Fruit fly (Drosophila melanogaster) whole organism, embryonic: ENCODE measurements around the gene cpb.

Experiments
- Asciz ChIP-seq: fragments of 200-800 bp; sonication (Bioruptor generic); optimal IDR thresholded peaks from 2 replicates; lab custom pipeline; 2017; ENCODE audit warnings: missing biosample characterization, mild to moderate bottlenecking, missing genetic modification characterization, missing genetic modification reagents
- Blimp-1 ChIP-seq: fragments of 200-800 bp; sonication (Bioruptor generic); optimal IDR thresholded peaks from 3 replicates; lab custom pipeline; 2018; ENCODE audit warnings: missing biosample characterization, missing genetic modification characterization, mild to moderate bottlenecking, moderate library complexity, missing genetic modification reagents
- CG11696 ChIP-seq: fragments of 200-800 bp; sonication (Bioruptor generic); IDR thresholded peaks from 2 replicates; pipeline ENCODE4 v1.3.6; 2022; ENCODE audit warnings: missing biosample characterization, missing genetic modification characterization
- CG12391 ChIP-seq: fragments of 200-800 bp; sonication (Bioruptor generic); optimal IDR thresholded peaks from 3 replicates; lab custom pipeline; 2018; ENCODE audit warnings: missing biosample characterization, mild to moderate bottlenecking, missing genetic modification characterization, moderate library complexity
- CG13296 ChIP-seq: fragments of 200-800 bp; sonication (Bioruptor generic); optimal IDR thresholded peaks from 3 replicates; lab custom pipeline; 2018; ENCODE audit warnings: missing biosample characterization, mild to moderate bottlenecking, missing genetic modification characterization
- CG14014 ChIP-seq: fragments of 200-800 bp; sonication (Bioruptor generic); IDR thresholded peaks from 2 replicates; pipeline ENCODE4 v1.3.6; 2022; ENCODE audit warnings: missing biosample characterization, missing genetic modification characterization
- CG14050 ChIP-seq: fragments of 200-800 bp; sonication (Bioruptor generic); IDR thresholded peaks from 3 replicates; pipeline ENCODE4 v1.3.6; 2022; ENCODE audit warnings: missing biosample characterization, missing genetic modification characterization
- CG14860 ChIP-seq: fragments of 200-800 bp; sonication (Bioruptor generic); IDR thresholded peaks from 3 replicates; pipeline ENCODE4 v1.3.6; 2022; ENCODE audit warnings: missing biosample characterization, missing genetic modification characterization; ENCODE audit not compliant: partially characterized antibody
- CG1603 ChIP-seq: fragments of 200-800 bp; sonication (Bioruptor generic); optimal IDR thresholded peaks from 2 replicates; lab custom pipeline; 2019; ENCODE audit warnings: missing biosample characterization, mild to moderate bottlenecking, missing genetic modification characterization, moderate library complexity
- CG17359 ChIP-seq: fragments of 200-800 bp; sonication (Bioruptor generic); optimal IDR thresholded peaks from 3 replicates; lab custom pipeline; 2018; ENCODE audit warnings: missing biosample characterization, mild to moderate bottlenecking, missing genetic modification characterization, moderate library complexity
- CG2678 ChIP-seq: fragments of 200-800 bp; sonication (Bioruptor generic); optimal IDR thresholded peaks from 3 replicates; lab custom pipeline; 2019; ENCODE audit warnings: missing biosample characterization, mild to moderate bottlenecking, missing genetic modification characterization, moderate library complexity
- CG2712 ChIP-seq: fragments of 200-800 bp; optimal IDR thresholded peaks from 3 replicates; lab custom pipeline; 2019; ENCODE audit warnings: missing biosample characterization, mild to moderate bottlenecking, missing genetic modification characterization, moderate library complexity
- CG31441 ChIP-seq: fragments of 200-800 bp; sonication (Bioruptor generic); IDR thresholded peaks from 2 replicates; pipeline ENCODE4 v1.3.6; 2022; ENCODE audit warnings: missing biosample characterization, missing genetic modification characterization
- CG4730 ChIP-seq: fragments of 200-800 bp; sonication (Bioruptor generic); IDR thresholded peaks from 2 replicates; pipeline ENCODE4 v1.3.6; 2022; ENCODE audit warnings: missing biosample characterization, missing genetic modification characterization
- CG6791 ChIP-seq: fragments of 200-800 bp; sonication (Bioruptor generic); IDR thresholded peaks from 3 replicates; pipeline ENCODE4 v1.3.6; 2022; ENCODE audit warnings: missing biosample characterization, missing genetic modification characterization; ENCODE audit not compliant: partially characterized antibody
- CG7556 ChIP-seq: fragments of 200-800 bp; sonication (Bioruptor generic); optimal IDR thresholded peaks from 2 replicates; lab custom pipeline; 2017; ENCODE audit warnings: missing biosample characterization, mild to moderate bottlenecking, missing genetic modification characterization
- CG7839 ChIP-seq: fragments of 200-800 bp; sonication (Bioruptor generic); optimal IDR thresholded peaks from 3 replicates; lab custom pipeline; 2018; ENCODE audit warnings: missing biosample characterization, mild to moderate bottlenecking, missing genetic modification characterization, moderate library complexity
- CG7987 ChIP-seq: fragments of 200-800 bp; sonication (Bioruptor generic); optimal IDR thresholded peaks from 2 replicates; lab custom pipeline; 2018; ENCODE audit warnings: missing biosample characterization, mild to moderate bottlenecking, missing genetic modification characterization, moderate library complexity
- CG8089 ChIP-seq: fragments of 200-800 bp; sonication (Bioruptor generic); optimal IDR thresholded peaks from 3 replicates; lab custom pipeline; 2016; ENCODE audit warnings: missing biosample characterization, missing genetic modification characterization
- CG8359 ChIP-seq: fragments of 200-800 bp; sonication (Bioruptor generic); optimal IDR thresholded peaks from 2 replicates; lab custom pipeline; 2017; ENCODE audit warnings: missing biosample characterization, mild to moderate bottlenecking, missing genetic modification characterization, borderline replicate concordance
- CG8924 ChIP-seq: fragments of 200-800 bp; optimal IDR thresholded peaks from 3 replicates; lab custom pipeline; 2019; ENCODE audit warnings: missing biosample characterization, mild to moderate bottlenecking, missing genetic modification characterization, moderate library complexity
- CG8944 ChIP-seq: fragments of 200-800 bp; sonication (Bioruptor generic); optimal IDR thresholded peaks from 3 replicates; lab custom pipeline; 2016; ENCODE audit warnings: missing biosample characterization, missing genetic modification characterization
- D19A ChIP-seq: fragments of 200-800 bp; optimal IDR thresholded peaks from 3 replicates; lab custom pipeline; 2019; ENCODE audit warnings: missing biosample characterization, mild to moderate bottlenecking, missing genetic modification characterization, moderate library complexity
- Dbx ChIP-seq: fragments of 200-800 bp; sonication (Bioruptor generic); IDR thresholded peaks from 3 replicates; pipeline ENCODE4 v1.3.6; 2022; ENCODE audit warnings: missing biosample characterization, missing genetic modification characterization
- Hmr ChIP-seq: fragments of 200-800 bp; sonication (Bioruptor generic); optimal IDR thresholded peaks from 3 replicates; lab custom pipeline; 2017; ENCODE audit warnings: mild to moderate bottlenecking, missing biosample characterization, missing genetic modification reagents, missing genetic modification characterization
- Hr3 ChIP-seq: fragments of 200-800 bp; sonication (Bioruptor generic); optimal IDR thresholded peaks from 3 replicates; lab custom pipeline; 2016; ENCODE audit warnings: missing biosample characterization, missing genetic modification characterization
- Jarid2 ChIP-seq: fragments of 200-800 bp; sonication (Bioruptor generic); optimal IDR thresholded peaks from 3 replicates; lab custom pipeline; 2017; ENCODE audit warnings: mild to moderate bottlenecking, missing biosample characterization, missing genetic modification reagents, missing genetic modification characterization
- MBD-R2 ChIP-seq: fragments of 200-800 bp; sonication (Bioruptor generic); IDR thresholded peaks from 2 replicates; pipeline ENCODE4 v1.3.6; 2022; ENCODE audit warnings: missing biosample characterization, missing genetic modification characterization
- Med ChIP-seq: fragments of 200-800 bp; sonication (Bioruptor generic); peaks from one replicate; lab custom pipeline; 2016; ENCODE audit warnings: missing biosample characterization, missing genetic modification characterization, mild to moderate bottlenecking, inconsistent platforms, moderate library complexity
- Neu2 ChIP-seq: fragments of 200-800 bp; sonication (Bioruptor generic); optimal IDR thresholded peaks from 3 replicates; lab custom pipeline; 2016; ENCODE audit warnings: missing biosample characterization, missing genetic modification characterization, borderline replicate concordance
- PHDP ChIP-seq: fragments of 200-800 bp; sonication (Bioruptor generic); optimal IDR thresholded peaks from 3 replicates; lab custom pipeline; 2018; ENCODE audit warnings: missing biosample characterization, mild to moderate bottlenecking, missing genetic modification characterization, moderate library complexity
- Sox100B ChIP-seq: fragments of 200-800 bp; sonication (Bioruptor generic); optimal IDR thresholded peaks from 3 replicates; lab custom pipeline; 2018; ENCODE audit warnings: missing biosample characterization, mild to moderate bottlenecking, missing genetic modification characterization
- Sox102F ChIP-seq: fragments of 200-800 bp; sonication (Bioruptor generic); optimal IDR thresholded peaks from 2 replicates; lab custom pipeline; 2018; ENCODE audit warnings: missing biosample characterization, mild to moderate bottlenecking, missing genetic modification characterization, moderate library complexity
- Sry-δ ChIP-seq: fragments of 200-800 bp; sonication (Bioruptor generic); optimal IDR thresholded peaks from 2 replicates; lab custom pipeline; 2016; ENCODE audit warnings: missing biosample characterization, missing genetic modification characterization
- Xbp1 ChIP-seq: fragments of 200-800 bp; sonication (Bioruptor generic); optimal IDR thresholded peaks from 3 replicates; lab custom pipeline; 2016; ENCODE audit warnings: missing biosample characterization, mild to moderate bottlenecking, missing genetic modification characterization
- az2 ChIP-seq: fragments of 200-800 bp; sonication (Bioruptor generic); optimal IDR thresholded peaks from 3 replicates; lab custom pipeline; 2016; ENCODE audit warnings: missing biosample characterization, missing genetic modification characterization
- ci ChIP-seq: fragments of 200-800 bp; sonication (Bioruptor generic); IDR thresholded peaks from 3 replicates; pipeline ENCODE4 v1.3.6; 2022; ENCODE audit warnings: missing biosample characterization, missing genetic modification characterization
- croc ChIP-seq: fragments of 200-800 bp; sonication (Bioruptor generic); conservative IDR thresholded peaks from 3 replicates; pipeline ENCODE4 v1.3.6; 2022; ENCODE audit warnings: missing biosample characterization, missing genetic modification characterization
- dimm ChIP-seq: fragments of 200-800 bp; sonication (Bioruptor generic); IDR thresholded peaks from 2 replicates; pipeline ENCODE4 v1.3.6; 2022; ENCODE audit warnings: missing biosample characterization, missing genetic modification characterization
- eyg ChIP-seq: fragments of 200-800 bp; sonication (Bioruptor generic); optimal IDR thresholded peaks from 3 replicates; lab custom pipeline; 2016; ENCODE audit warnings: missing biosample characterization, missing genetic modification characterization
- hkb ChIP-seq, 2 experiments: fragments of 200-800 bp in 1 of 2; fragments of >200 bp in 1 of 2; sonication (Bioruptor generic) in 1 of 2; IDR thresholded peaks in 1 of 2; optimal IDR thresholded peaks in 1 of 2; 2 replicates each; pipeline versions ENCODE4 v1.3.6 to Lab custom; 2017 to 2022; ENCODE audit warnings: missing biosample characterization in 1 of 2, missing genetic modification characterization in 1 of 2
- kni ChIP-seq: fragments of 200-800 bp; sonication (Bioruptor generic); optimal IDR thresholded peaks from 3 replicates; lab custom pipeline; 2017; ENCODE audit warnings: mild to moderate bottlenecking, missing biosample characterization, missing genetic modification reagents, missing genetic modification characterization
- lmd ChIP-seq: fragments of 200-800 bp; sonication (Bioruptor generic); IDR thresholded peaks from 2 replicates; pipeline ENCODE4 v1.3.6; 2022; ENCODE audit warnings: missing biosample characterization, missing genetic modification characterization
- nerfin-1 ChIP-seq: fragments of 200-800 bp; sonication (Bioruptor generic); optimal IDR thresholded peaks from 3 replicates; lab custom pipeline; 2019; ENCODE audit warnings: missing biosample characterization, mild to moderate bottlenecking, missing genetic modification characterization, moderate library complexity
- nmo ChIP-seq: fragments of 200-800 bp; sonication (Bioruptor generic); optimal IDR thresholded peaks from 2 replicates; lab custom pipeline; 2018; ENCODE audit warnings: missing biosample characterization, mild to moderate bottlenecking, missing genetic modification characterization, moderate library complexity
- pan ChIP-seq, 4 experiments: fragments of >200 bp in 3 of 4; fragments of 200-800 bp in 1 of 4; sonication (Bioruptor generic) in 1 of 4; optimal IDR thresholded peaks in 3 of 4; IDR thresholded peaks in 1 of 4; 2 replicates each; pipeline versions ENCODE4 v1.3.6 to Lab custom; 2017 to 2022; ENCODE audit warnings: missing biosample characterization in 2 of 4, missing genetic modification characterization in 2 of 4, mixed read lengths in 1 of 4
- sens-2 ChIP-seq: fragments of 200-800 bp; sonication (Bioruptor generic); IDR thresholded peaks from 2 replicates; pipeline ENCODE4 v1.3.6; 2022; ENCODE audit warnings: missing biosample characterization, missing genetic modification characterization
- vnd ChIP-seq: fragments of 200-800 bp; sonication (Bioruptor generic); IDR thresholded peaks from 3 replicates; pipeline ENCODE4 v1.3.6; 2022; ENCODE audit warnings: missing biosample characterization, missing genetic modification characterization; ENCODE audit not compliant: partially characterized antibody
- z ChIP-seq: fragments of 200-800 bp; sonication (Bioruptor generic); IDR thresholded peaks from 3 replicates; pipeline ENCODE4 v1.3.6; 2022; ENCODE audit warnings: missing biosample characterization, missing genetic modification characterization

The cpb gene

DNA sequence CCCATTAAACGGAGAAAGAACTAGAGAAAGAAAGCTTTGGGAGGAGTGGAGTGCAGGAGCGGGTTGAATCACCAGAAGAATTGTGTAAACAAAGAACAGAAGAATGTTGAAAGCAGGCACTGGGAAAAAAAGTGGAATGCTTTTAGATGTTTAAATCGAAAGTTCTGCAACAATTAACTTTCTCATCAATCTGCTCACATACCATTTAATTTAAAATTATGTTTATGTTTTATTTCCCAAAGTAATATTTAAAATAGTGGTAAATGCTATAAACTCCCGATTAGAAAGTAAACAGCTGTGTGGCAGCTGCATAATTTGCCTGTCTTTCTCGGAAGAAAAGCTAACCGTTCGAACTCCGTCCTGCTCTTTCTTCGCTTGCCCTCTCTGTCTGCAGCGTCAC, 33.4 kb downstream of the cpb start (continued):
- TF ChIP-seq Dbx (GFP tag; lab: Robert Waterston, UW) = no peak
- peak; percentile 52 for TF ChIP-seq CG2678 (tag; lab: Kevin White, UChicago)
- TF ChIP-seq Neu2 (GFP tag; lab: Kevin White, UChicago) = no peak
- TF ChIP-seq CG7839 = peak; percentile 28
- TF ChIP-seq MBD-R2 (GFP tag; lab: Robert Waterston, UW) = no peak
- TF ChIP-seq CG1603 = peak; percentile 56
- TF ChIP-seq Sox102F (GFP tag; lab: Kevin White, UChicago) = peak; percentile 52
- TF ChIP-seq az2 = peak; percentile 13
- peak; percentile 45 for TF ChIP-seq CG17359 (tag; lab: Kevin White, UChicago)
- TF ChIP-seq nerfin-1 = no peak
- TF ChIP-seq Hr3 (GFP tag; lab: Kevin White, UChicago) = peak; percentile 7
- TF ChIP-seq eyg (GFP tag; lab: Kevin White, UChicago) = no peak
- peak; percentile 56 for TF ChIP-seq Med (GFP tag; lab: Kevin White, UChicago)
- TF ChIP-seq Jarid2 (GFP tag; lab: Kevin White, UChicago) = no peak
- no peak for TF ChIP-seq CG8089 (GFP tag; lab: Kevin White, UChicago)
- TF ChIP-seq CG7556 (GFP tag; lab: Kevin White, UChicago) = no peak
- peak; percentile 38 for TF ChIP-seq Asciz (GFP tag; lab: Kevin White, UChicago)
- TF ChIP-seq croc (GFP tag; lab: Robert Waterston, UW) = 0 out of 3 replicates have a peak, but pooled peaks have one; percentile 15
- peak; percentile 7 for TF ChIP-seq CG8944
- peak; percentile 52; the same call in 1 of the 2 replicates for TF ChIP-seq CG31441
- no peak for TF ChIP-seq z (GFP tag; lab: Robert Waterston, UW)
- no peak for TF ChIP-seq Sry-δ (GFP tag; lab: Kevin White, UChicago)
- TF ChIP-seq CG14050 (GFP tag; lab: Robert Waterston, UW) = no peak
- peak; percentile 31 for TF ChIP-seq Xbp1 (GFP tag; lab: Kevin White, UChicago)
- no peak for TF ChIP-seq CG8359 (GFP tag; lab: Kevin White, UChicago)
- TF ChIP-seq CG4730 = no peak
- TF ChIP-seq CG12391 = peak; percentile 33
- TF ChIP-seq CG6791 (GFP tag; lab: Robert Waterston, UW) = no peak
- TF ChIP-seq CG7987 = no peak
- TF ChIP-seq PHDP (tag; lab: Kevin White, UChicago) = peak; percentile 14
- peak; percentile 31 for TF ChIP-seq nmo
- peak; percentile 15 for TF ChIP-seq CG8924
- no peak for TF ChIP-seq pan (optimal IDR thresholded peaks at IDR 0.05; lab: Kevin White, UChicago)
- TF ChIP-seq pan (GFP tag; optimal IDR thresholded peaks at IDR 0.05 in 1 of 2, IDR thresholded peaks at IDR 0.05 in 1 of 2) = peak in 1 of 2 experiments; percentile 20
- TF ChIP-seq sens-2 (GFP tag; lab: Robert Waterston, UW) = no peak
- TF ChIP-seq CG2712 (tag; lab: Kevin White, UChicago) = peak; percentile 58
- TF ChIP-seq lmd (GFP tag; lab: Robert Waterston, UW) = no peak
- TF ChIP-seq D19A (tag; lab: Kevin White, UChicago) = peak; percentile 27
- TF ChIP-seq, all 482 proteins: peak for 70

DNA sequence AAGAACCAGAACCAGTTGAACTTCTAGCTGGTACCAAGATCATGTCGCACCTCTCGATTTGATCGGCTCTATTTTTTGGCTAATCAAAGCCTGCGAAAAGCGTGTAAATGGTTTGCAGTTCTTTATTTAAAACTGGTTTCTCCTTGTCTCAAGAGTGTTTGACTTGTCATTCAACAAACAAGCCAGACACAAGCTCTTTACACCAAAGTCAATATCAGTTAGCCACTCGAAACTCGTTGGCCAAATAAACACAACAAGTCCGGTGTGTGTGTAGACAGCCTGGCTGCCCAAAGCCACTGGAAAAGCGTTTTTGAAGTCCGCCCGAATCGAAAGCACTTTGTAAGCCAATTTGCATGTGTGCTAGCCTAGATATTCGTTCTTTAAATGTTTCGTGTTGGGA, 35.4 kb downstream of the cpb start:
- TF ChIP-seq kni (GFP tag; lab: Kevin White, UChicago) (peak; percentile 39), z (GFP tag; lab: Robert Waterston, UW) (0 out of 3 replicates have a peak, but pooled peaks have one; percentile 7), CG14014 (GFP tag; lab: Robert Waterston, UW) (no peak; the same call in 1 of the 2 replicates), hkb (optimal IDR thresholded peaks at IDR 0.05; lab: Kevin White, UChicago) (no peak), hkb (GFP tag; IDR thresholded peaks at IDR 0.05; lab: Robert Waterston, UW) (peak; percentile 14; the same call in 1 of the 2 replicates), Sox100B (GFP tag; lab: Kevin White, UChicago) (peak; percentile 3), Blimp-1 (GFP tag; lab: Kevin White, UChicago) (peak; percentile 11), dimm (GFP tag; lab: Robert Waterston, UW) (no peak), CG11696 (GFP tag; lab: Robert Waterston, UW) (0 out of 2 replicates have a peak, but pooled peaks have one; percentile 46), vnd (GFP tag; lab: Robert Waterston, UW) (no peak), Med (GFP tag; lab: Kevin White, UChicago) (peak; percentile 78), CG14860 (GFP tag; lab: Robert Waterston, UW) (no peak), ci (GFP tag; lab: Robert Waterston, UW) (peak; percentile 34; the same call in 1 of the 3 replicates), pan (optimal IDR thresholded peaks at IDR 0.05; lab: Kevin White, UChicago) (no peak), pan (GFP tag; optimal IDR thresholded peaks at IDR 0.05 in 1 of 2, IDR thresholded peaks at IDR 0.05 in 1 of 2) (peak in 1 of 2 experiments; percentile 37), CG13296 (peak; percentile 19), Hmr (peak; percentile 8)
